Fruit fly (Drosophila melanogaster): ENCODE measurements around the gene kirre.

The kirre gene

dm6 chrX:2809581-2809980 lies 69.4 kb downstream of the kirre start, which contains the start of gene CG12498:
Gene CG12498, plus strand, starts transcription at chrX:2809881.
- TF ChIP-seq Abd-B (GFP tag; optimal IDR thresholded peaks at IDR 0.05) (no peak), pan (optimal IDR thresholded peaks at IDR 0.05) (no peak), psq (GFP tag; optimal IDR thresholded peaks at IDR 0.05) (no peak), foxo (GFP tag; optimal IDR thresholded peaks at IDR 0.05) (no peak), sage (GFP tag; optimal IDR thresholded peaks at IDR 0.05) (no peak), fru (GFP tag; optimal IDR thresholded peaks at IDR 0.05) (no peak), CrebA (GFP tag; optimal IDR thresholded peaks at IDR 0.05; ENCODE audit: borderline replicate concordance) (no peak), Dif (GFP tag; optimal IDR thresholded peaks at IDR 0.05; ENCODE audit: partially characterized antibody) (no peak), Myc (optimal IDR thresholded peaks at IDR 0.05) (no peak), CG9705 (GFP tag; optimal IDR thresholded peaks at IDR 0.05) (no peak), Jra (GFP tag; optimal IDR thresholded peaks at IDR 0.05) (no peak), dsf (GFP tag; optimal IDR thresholded peaks at IDR 0.05; ENCODE audit: borderline replicate concordance) (no peak), OdsH (GFP tag; optimal IDR thresholded peaks at IDR 0.05) (no peak), Hnf4 (GFP tag; optimal IDR thresholded peaks at IDR 0.05) (no peak), Rel (GFP tag; optimal IDR thresholded peaks at IDR 0.05) (no peak), Rel (tag; optimal IDR thresholded peaks at IDR 0.05) (no peak), lola (GFP tag; optimal IDR thresholded peaks at IDR 0.05) (no peak)

- TF ChIP-seq Jra (GFP tag; optimal IDR thresholded peaks at IDR 0.05) (no peak), usp (GFP tag; optimal IDR thresholded peaks at IDR 0.05) (no peak), pan (optimal IDR thresholded peaks at IDR 0.05) (no peak), jim (GFP tag; optimal IDR thresholded peaks at IDR 0.05) (no peak), Hr78 (GFP tag; optimal IDR thresholded peaks at IDR 0.05) (no peak), CrebA (GFP tag; optimal IDR thresholded peaks at IDR 0.05; ENCODE audit: borderline replicate concordance) (no peak), psq (GFP tag; optimal IDR thresholded peaks at IDR 0.05) (no peak), Rel (GFP tag; optimal IDR thresholded peaks at IDR 0.05) (no peak), Rel (tag; optimal IDR thresholded peaks at IDR 0.05) (no peak), CG32264 (GFP tag; optimal IDR thresholded peaks at IDR 0.05) (no peak), sv (GFP tag; optimal IDR thresholded peaks at IDR 0.05) (no peak), h (GFP tag; optimal IDR thresholded peaks at IDR 0.05) (no peak), brk (GFP tag; optimal IDR thresholded peaks at IDR 0.05) (no peak), dl (GFP tag; optimal IDR thresholded peaks at IDR 0.05; ENCODE audit: insufficient read depth in 1 of 2, partially characterized antibody in 2 of 2) (no peak)
Observed at dm6 chrX:2811059-2811458, 70.9 kb downstream of the kirre start.

dm6 chrX:2811703-2812102 lies 71.5 kb downstream of the kirre start:
- no peak for TF ChIP-seq Dif (GFP tag; optimal IDR thresholded peaks at IDR 0.05; ENCODE audit: partially characterized antibody)
- no peak for TF ChIP-seq tai (GFP tag; optimal IDR thresholded peaks at IDR 0.05)

DNA sequence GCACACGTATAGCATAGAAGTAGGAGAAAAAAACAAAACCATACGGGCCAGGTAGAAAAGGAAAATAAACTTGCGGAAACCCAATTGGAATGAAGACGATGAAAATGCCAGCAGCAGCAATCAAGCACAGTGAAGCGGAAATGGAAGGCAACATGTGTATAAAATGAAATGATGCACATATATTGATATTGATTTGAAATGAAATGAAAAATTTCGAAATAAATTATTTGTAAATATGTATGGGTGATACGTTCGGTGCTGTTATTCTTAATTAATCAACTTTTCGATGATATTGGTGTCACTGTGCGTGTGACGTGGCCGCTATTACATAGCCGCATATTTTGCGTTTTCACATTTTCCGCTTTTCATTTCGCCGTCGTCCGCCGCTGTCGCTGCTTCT lies 72.9 kb downstream of the kirre start:
- TF ChIP-seq fru (GFP tag; optimal IDR thresholded peaks at IDR 0.05) (no peak), dmrt93B (GFP tag; optimal IDR thresholded peaks at IDR 0.05) (no peak)

- no peak for TF ChIP-seq HLH106 (tag; optimal IDR thresholded peaks at IDR 0.05)
Observed at dm6 chrX:2814423-2814822, 74.2 kb downstream of the kirre start.

- TF ChIP-seq h (GFP tag; optimal IDR thresholded peaks at IDR 0.05) (peak; percentile 6), sv (GFP tag; optimal IDR thresholded peaks at IDR 0.05) (no peak), tai (GFP tag; optimal IDR thresholded peaks at IDR 0.05) (no peak), Hr78 (GFP tag; optimal IDR thresholded peaks at IDR 0.05) (no peak), dl (GFP tag; optimal IDR thresholded peaks at IDR 0.05; ENCODE audit: insufficient read depth in 1 of 2, partially characterized antibody in 2 of 2) (no peak), Dif (GFP tag; optimal IDR thresholded peaks at IDR 0.05; ENCODE audit: partially characterized antibody) (no peak), ey (GFP tag; optimal IDR thresholded peaks at IDR 0.05) (peak; percentile 13), fru (GFP tag; optimal IDR thresholded peaks at IDR 0.05) (no peak), pan (optimal IDR thresholded peaks at IDR 0.05) (no peak), Sp1 (GFP tag; optimal IDR thresholded peaks at IDR 0.05) (peak; percentile 16)
Observed at dm6 chrX:2860955-2861354, 120.8 kb downstream of the kirre start.

Data from whole organism, wandering third instar larva.